Fruit fly (Drosophila melanogaster) whole organism, wandering third instar larva: Measurements from ENCODE around the gene Vha55.

Experiments used
- CG9705 ChIP-seq: fragments of 200-800 bp; sonication (Bioruptor generic); optimal IDR thresholded peaks from 2 replicates; lab custom pipeline; 2018; ENCODE audit warnings: missing biosample characterization, mild to moderate bottlenecking, missing genetic modification characterization
- CrebA ChIP-seq: fragments of 200-800 bp; sonication (Bioruptor generic); optimal IDR thresholded peaks from 2 replicates; lab custom pipeline; 2016; ENCODE audit warnings: missing biosample characterization, mild to moderate bottlenecking, missing genetic modification characterization, borderline replicate concordance
- Dfd ChIP-seq: fragments of >200 bp; optimal IDR thresholded peaks from 2 replicates; lab custom pipeline; 2017; ENCODE audit warnings: missing biosample characterization, missing genetic modification characterization
- Dif ChIP-seq: fragments of 200-275, 200-300 bp; sonication (Bioruptor generic); optimal IDR thresholded peaks from 2 replicates; lab custom pipeline; 2018; ENCODE audit warnings: missing biosample characterization, missing genetic modification characterization; ENCODE audit not compliant: partially characterized antibody
- HLH106 ChIP-seq: fragments of 200-800 bp; optimal IDR thresholded peaks from 3 replicates; lab custom pipeline; 2019; ENCODE audit warnings: missing biosample characterization, mild to moderate bottlenecking, missing genetic modification characterization, moderate library complexity
- Hnf4 ChIP-seq: fragments of 200-800 bp; sonication (Bioruptor generic); optimal IDR thresholded peaks from 2 replicates; lab custom pipeline; 2016; ENCODE audit warnings: missing biosample characterization, mild to moderate bottlenecking, missing genetic modification characterization
- Hr83 ChIP-seq: fragments of 200-300 bp; sonication (Bioruptor generic); optimal IDR thresholded peaks from 2 replicates; lab custom pipeline; 2016; ENCODE audit warnings: missing biosample characterization, mild to moderate bottlenecking, missing genetic modification characterization, moderate library complexity; ENCODE audit not compliant: poor library complexity, severe bottlenecking
- Mio ChIP-seq: sonication (Bioruptor generic); optimal IDR thresholded peaks from 2 replicates; lab custom pipeline; 2016; ENCODE audit warnings: missing biosample characterization, missing genetic modification characterization
- Myc ChIP-seq: fragments of >200 bp; optimal IDR thresholded peaks from 2 replicates; lab custom pipeline; 2017
- N ChIP-seq: fragments of >200 bp; optimal IDR thresholded peaks from 2 replicates; lab custom pipeline; 2018; ENCODE audit warnings: missing biosample characterization, missing external identifiers, missing genetic modification characterization
- Rel ChIP-seq, 2 experiments: fragments of 200-800 bp; sonication (Bioruptor generic) in 1 of 2; optimal IDR thresholded peaks; 2 replicates in 1 of 2; 3 replicates in 1 of 2; lab custom pipeline; 2016 to 2019; ENCODE audit warnings: mild to moderate bottlenecking in 2 of 2, missing biosample characterization in 2 of 2, missing genetic modification characterization in 2 of 2, moderate library complexity in 1 of 2
- Sp1 ChIP-seq: fragments of 200-800 bp; sonication (Bioruptor generic); optimal IDR thresholded peaks from 3 replicates; lab custom pipeline; 2019; ENCODE audit warnings: missing biosample characterization, mild to moderate bottlenecking, missing genetic modification characterization, moderate library complexity
- Vsx2 ChIP-seq: fragments of 200-300, 225-300 bp; sonication (Bioruptor generic); optimal IDR thresholded peaks from 2 replicates; lab custom pipeline; 2018; ENCODE audit warnings: missing biosample characterization, missing genetic modification characterization; ENCODE audit not compliant: partially characterized antibody
- br ChIP-seq: fragments of 200-800 bp; sonication (Bioruptor generic); optimal IDR thresholded peaks from 2 replicates; lab custom pipeline; 2016; ENCODE audit warnings: missing biosample characterization, missing genetic modification characterization
- brk ChIP-seq: fragments of 200-800 bp; sonication (Bioruptor generic); optimal IDR thresholded peaks from 2 replicates; lab custom pipeline; 2016; ENCODE audit warnings: missing biosample characterization, mild to moderate bottlenecking, missing genetic modification characterization
- ey ChIP-seq: fragments of 200-800 bp; sonication (Bioruptor generic); optimal IDR thresholded peaks from 2 replicates; lab custom pipeline; 2016; ENCODE audit warnings: missing biosample characterization, missing genetic modification characterization
- foxo ChIP-seq, 2 experiments: fragments of 200-800 bp; sonication (Bioruptor generic); optimal IDR thresholded peaks; 2 replicates in 1 of 2; 3 replicates in 1 of 2; lab custom pipeline; 2016 to 2017; ENCODE audit warnings: missing biosample characterization in 2 of 2, missing genetic modification characterization in 2 of 2
- fru ChIP-seq: fragments of 200-800 bp; sonication (Bioruptor generic); optimal IDR thresholded peaks from 3 replicates; lab custom pipeline; 2016; ENCODE audit warnings: missing biosample characterization, mild to moderate bottlenecking, missing genetic modification characterization
- h ChIP-seq: fragments of 200-800 bp; sonication (Bioruptor generic); optimal IDR thresholded peaks from 3 replicates; lab custom pipeline; 2016; ENCODE audit warnings: missing biosample characterization, mild to moderate bottlenecking, missing genetic modification characterization
- jim ChIP-seq: fragments of 175-275, 200-325 bp; sonication (Bioruptor generic); optimal IDR thresholded peaks from 2 replicates; lab custom pipeline; 2016; ENCODE audit warnings: missing biosample characterization, mild to moderate bottlenecking, missing genetic modification characterization
- lola ChIP-seq: fragments of >200 bp; optimal IDR thresholded peaks from 2 replicates; lab custom pipeline; 2017; ENCODE audit warnings: missing biosample characterization, missing genetic modification characterization
- pan ChIP-seq: fragments of >200 bp; optimal IDR thresholded peaks from 2 replicates; lab custom pipeline; 2017
- psq ChIP-seq: fragments of 200-800 bp; sonication (Bioruptor generic); optimal IDR thresholded peaks from 3 replicates; lab custom pipeline; 2017; ENCODE audit warnings: missing biosample characterization, mild to moderate bottlenecking, missing genetic modification characterization, moderate library complexity
- rgr ChIP-seq: fragments of 200-800 bp; sonication (Bioruptor generic); optimal IDR thresholded peaks from 3 replicates; lab custom pipeline; 2016; ENCODE audit warnings: missing biosample characterization, mild to moderate bottlenecking, missing genetic modification characterization
- sage ChIP-seq: fragments of 200-800 bp; sonication (Bioruptor generic); optimal IDR thresholded peaks from 2 replicates; lab custom pipeline; 2016; ENCODE audit warnings: missing biosample characterization, mild to moderate bottlenecking, missing genetic modification characterization
- sv ChIP-seq: fragments of 200-800 bp; sonication (Bioruptor generic); optimal IDR thresholded peaks from 3 replicates; lab custom pipeline; 2016; ENCODE audit warnings: missing biosample characterization, missing genetic modification characterization
- tai ChIP-seq: sonication (Bioruptor generic); optimal IDR thresholded peaks from 2 replicates; lab custom pipeline; 2016; ENCODE audit warnings: missing biosample characterization, missing genetic modification characterization
- woc ChIP-seq: sonication (Bioruptor generic); optimal IDR thresholded peaks from 2 replicates; lab custom pipeline; 2016; ENCODE audit warnings: missing biosample characterization, mild to moderate bottlenecking, missing genetic modification characterization

Vha55 gene

dm6 chr3R:12653511-12654252 is 26.1 kb upstream of the Vha55 start:
- no peak for TF ChIP-seq Dfd (GFP tag; lab: Kevin White, UChicago)
- no peak for TF ChIP-seq ey
- TF ChIP-seq Dif (GFP tag; lab: Kevin White, UChicago): no peak
- no peak for TF ChIP-seq Sp1 (GFP tag; lab: Kevin White, UChicago)
- TF ChIP-seq sv (GFP tag; lab: Kevin White, UChicago): peak; percentile 61
- TF ChIP-seq CrebA (GFP tag; lab: Kevin White, UChicago): no peak

- peak; percentile 13 for TF ChIP-seq N
- peak; percentile 83 for TF ChIP-seq Myc (lab: Kevin White, UChicago)
- TF ChIP-seq Hnf4 (GFP tag; lab: Kevin White, UChicago): no peak
Measured at dm6 chr3R:12652736-12653135, 25.1 kb upstream of the Vha55 start.

DNA sequence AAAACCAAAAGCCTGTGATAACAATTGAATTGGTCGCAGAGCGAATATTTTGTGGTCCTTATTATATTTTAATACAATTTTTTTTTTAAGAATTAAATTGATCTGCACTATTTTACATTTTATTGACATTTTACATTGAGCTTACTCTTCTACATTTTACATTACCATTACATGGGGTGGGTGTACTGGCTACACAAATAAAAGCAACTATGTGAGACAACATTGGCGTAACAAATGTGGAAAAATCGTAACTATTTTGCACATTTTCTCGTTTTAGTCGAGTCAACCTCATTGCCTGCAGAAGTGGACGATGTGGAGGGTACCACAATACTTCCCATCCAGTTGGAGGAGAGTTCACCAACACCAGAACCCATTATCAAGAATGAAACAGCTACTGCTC is 22.9 kb upstream of the Vha55 start:
- no peak for TF ChIP-seq Vsx2 (GFP tag; lab: Kevin White, UChicago)
- no peak for TF ChIP-seq brk (GFP tag; lab: Kevin White, UChicago)
- no peak for TF ChIP-seq Rel (GFP tag; optimal IDR thresholded peaks at IDR 0.05; lab: Kevin White, UChicago)
- no peak for TF ChIP-seq Rel (tag; optimal IDR thresholded peaks at IDR 0.05; lab: Kevin White, UChicago)
- no peak for TF ChIP-seq sv (GFP tag; lab: Kevin White, UChicago)
- no peak for TF ChIP-seq pan (lab: Kevin White, UChicago)
- no peak for TF ChIP-seq Hnf4 (GFP tag; lab: Kevin White, UChicago)
- TF ChIP-seq Mio (GFP tag; lab: Kevin White, UChicago): no peak
- TF ChIP-seq lola: no peak
- no peak for TF ChIP-seq tai (GFP tag; lab: Kevin White, UChicago)
- no peak for TF ChIP-seq Dfd (GFP tag; lab: Kevin White, UChicago)
- no peak for TF ChIP-seq jim
- TF ChIP-seq ey: no peak
- no peak for TF ChIP-seq Myc (lab: Kevin White, UChicago)
- no peak for TF ChIP-seq CG9705 (GFP tag; lab: Kevin White, UChicago)
- no peak for TF ChIP-seq foxo (GFP tag; optimal IDR thresholded peaks at IDR 0.05; lab: Kevin White, UChicago)
- no peak for TF ChIP-seq Hr83 (GFP tag; lab: Kevin White, UChicago)
- TF ChIP-seq woc (GFP tag; lab: Kevin White, UChicago): no peak
- TF ChIP-seq Dif (GFP tag; lab: Kevin White, UChicago): no peak

- TF ChIP-seq h (GFP tag; lab: Kevin White, UChicago) (no peak), rgr (GFP tag; lab: Kevin White, UChicago) (no peak), HLH106 (tag; lab: Kevin White, UChicago) (no peak), Rel (GFP tag; optimal IDR thresholded peaks at IDR 0.05; lab: Kevin White, UChicago) (no peak), Rel (tag; optimal IDR thresholded peaks at IDR 0.05; lab: Kevin White, UChicago) (no peak), sage (GFP tag; lab: Kevin White, UChicago) (no peak), pan (lab: Kevin White, UChicago) (no peak), Dfd (GFP tag; lab: Kevin White, UChicago) (no peak), CG9705 (GFP tag; lab: Kevin White, UChicago) (no peak), Myc (lab: Kevin White, UChicago) (no peak), Hr83 (GFP tag; lab: Kevin White, UChicago) (no peak), psq (no peak)
Measured at dm6 chr3R:12649099-12650029, 21.7 kb upstream of the Vha55 start.

DNA sequence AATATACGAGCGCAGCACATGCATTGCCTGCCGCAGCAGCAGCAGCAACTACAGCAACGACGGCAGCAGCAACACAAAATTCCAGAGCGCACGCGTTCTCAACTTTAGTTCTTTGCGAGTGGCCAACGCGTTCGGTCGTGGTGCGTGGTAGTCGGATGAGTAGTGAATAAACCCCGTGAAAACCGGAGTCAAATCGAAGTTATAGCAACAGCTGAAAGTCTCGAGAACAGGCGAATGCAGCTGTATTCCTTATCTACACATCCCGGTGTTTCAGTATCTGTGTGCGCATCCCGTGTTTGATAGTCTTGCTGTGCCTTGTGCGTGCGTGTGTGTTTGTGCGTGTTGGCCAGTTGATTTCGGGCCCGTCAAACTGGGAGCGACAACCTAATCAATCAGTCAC is 20.3 kb upstream of the Vha55 start, which contains the start of gene Dtg:
Gene Dtg (plus strand): TSS at position 105 of the 400 bp plus-strand sequence.
- TF ChIP-seq lola (no peak), Vsx2 (GFP tag; lab: Kevin White, UChicago) (peak; percentile 64), Hr83 (GFP tag; lab: Kevin White, UChicago) (peak; percentile 11), Rel (GFP tag; optimal IDR thresholded peaks at IDR 0.05; lab: Kevin White, UChicago) (no peak), Rel (tag; optimal IDR thresholded peaks at IDR 0.05; lab: Kevin White, UChicago) (peak; percentile 6), br (GFP tag; lab: Kevin White, UChicago) (peak; percentile 45), ey (no peak), sv (GFP tag; lab: Kevin White, UChicago) (no peak), fru (GFP tag; lab: Kevin White, UChicago) (peak; percentile 22)
